Worm (Caenorhabditis elegans) whole organism, mixed stage, embryonic: ENCODE measurements around the gene R07E5.5.

ENCODE experiments used
- M03D4.4 ChIP-seq: sonication (generic microtip); optimal IDR thresholded peaks from 2 replicates; lab custom pipeline; 2017; ENCODE audit warnings: mild to moderate bottlenecking, missing genetic modification characterization, missing compliant biosample characterization
- blmp-1 ChIP-seq: fragments of 150-350 bp; optimal IDR thresholded peaks from 2 replicates; lab custom pipeline; 2014; ENCODE audit warnings: missing biosample characterization, missing genetic modification characterization
- ceh-39 ChIP-seq: fragments of 150-350 bp; optimal IDR thresholded peaks from 2 replicates; lab custom pipeline; 2014; ENCODE audit warnings: missing biosample characterization, missing genetic modification characterization
- ceh-43 ChIP-seq: fragments of 200-800 bp; sonication (Bioruptor generic); optimal IDR thresholded peaks from 2 replicates; lab custom pipeline; 2018; ENCODE audit warnings: mild to moderate bottlenecking, missing genetic modification characterization, moderate library complexity, missing compliant biosample characterization
- ceh-83 ChIP-seq: fragments of 200-800 bp; sonication (Bioruptor generic); optimal IDR thresholded peaks from 2 replicates; lab custom pipeline; 2018; ENCODE audit warnings: mild to moderate bottlenecking, missing genetic modification characterization, missing compliant biosample characterization
- cnd-1 ChIP-seq: fragments of 200-800 bp; sonication (Bioruptor generic); optimal IDR thresholded peaks from 2 replicates; lab custom pipeline; 2018; ENCODE audit warnings: mild to moderate bottlenecking, missing genetic modification characterization, missing compliant biosample characterization
- drap-1 ChIP-seq: fragments of 200-800 bp; sonication (Bioruptor generic); optimal IDR thresholded peaks from 3 replicates; lab custom pipeline; 2018; ENCODE audit warnings: mild to moderate bottlenecking, missing genetic modification characterization, missing compliant biosample characterization
- elt-1 ChIP-seq: sonication (generic microtip); optimal IDR thresholded peaks from 2 replicates; lab custom pipeline; 2017; ENCODE audit warnings: missing genetic modification characterization, mild to moderate bottlenecking, missing compliant biosample characterization, antibody characterized with exemption, moderate library complexity, borderline replicate concordance; ENCODE audit not compliant: insufficient read depth
- elt-3 ChIP-seq: fragments of 150-350 bp; optimal IDR thresholded peaks from 2 replicates; lab custom pipeline; 2014; ENCODE audit warnings: missing biosample characterization, missing genetic modification characterization
- flh-1 ChIP-seq: fragments of 200-800 bp; sonication (Bioruptor generic); optimal IDR thresholded peaks from 2 replicates; lab custom pipeline; 2018; ENCODE audit warnings: mild to moderate bottlenecking, missing genetic modification characterization, moderate library complexity, missing compliant biosample characterization
- ham-2 ChIP-seq: fragments of 200-800 bp; sonication (Bioruptor generic); optimal IDR thresholded peaks from 2 replicates; lab custom pipeline; 2018; ENCODE audit warnings: mild to moderate bottlenecking, missing genetic modification characterization, missing compliant biosample characterization
- hlh-1 ChIP-seq: fragments of 150-350 bp; optimal IDR thresholded peaks from 2 replicates; lab custom pipeline; 2014; ENCODE audit warnings: missing biosample characterization, missing genetic modification reagents, missing genetic modification characterization
- lin-13 ChIP-seq: fragments of 150-350 bp; optimal IDR thresholded peaks from 2 replicates; lab custom pipeline; 2014; ENCODE audit warnings: missing biosample characterization, missing genetic modification characterization
- lin-32 ChIP-seq: fragments of 200-800 bp; sonication (Bioruptor generic); optimal IDR thresholded peaks from 2 replicates; lab custom pipeline; 2018; ENCODE audit warnings: mild to moderate bottlenecking, missing genetic modification characterization, missing compliant biosample characterization
- lsy-2 ChIP-seq: fragments of 150-350 bp; optimal IDR thresholded peaks from 2 replicates; lab custom pipeline; 2014; ENCODE audit warnings: missing biosample characterization, missing genetic modification characterization
- mab-5 ChIP-seq: fragments of 150-350 bp; optimal IDR thresholded peaks from 2 replicates; lab custom pipeline; 2014; ENCODE audit warnings: missing biosample characterization, missing genetic modification characterization
- nhr-12 ChIP-seq: fragments of 150-350 bp; optimal IDR thresholded peaks from 2 replicates; lab custom pipeline; 2014; ENCODE audit warnings: missing biosample characterization, missing genetic modification characterization
- nhr-2 ChIP-seq: fragments of 150-350 bp; optimal IDR thresholded peaks from 2 replicates; lab custom pipeline; 2014; ENCODE audit warnings: missing biosample characterization, missing genetic modification characterization
- nhr-237 ChIP-seq: fragments of 150-350 bp; optimal IDR thresholded peaks from 2 replicates; lab custom pipeline; 2014; ENCODE audit warnings: missing biosample characterization, missing genetic modification characterization
- nhr-76 ChIP-seq: sonication (generic microtip); optimal IDR thresholded peaks from 2 replicates; lab custom pipeline; 2017; ENCODE audit warnings: missing biosample characterization, missing genetic modification characterization
- pha-4 ChIP-seq: fragments of 150-350 bp; optimal IDR thresholded peaks from 2 replicates; lab custom pipeline; 2018; ENCODE audit warnings: missing biosample characterization, missing genetic modification reagents, missing genetic modification characterization
- snpc-4 ChIP-seq: fragments of 150-350 bp; optimal IDR thresholded peaks from 2 replicates; lab custom pipeline; 2014; ENCODE audit warnings: missing biosample characterization, missing genetic modification characterization
- tbx-8 ChIP-seq: fragments of 200-800 bp; sonication (Bioruptor generic); optimal IDR thresholded peaks from 2 replicates; lab custom pipeline; 2018; ENCODE audit warnings: mild to moderate bottlenecking, missing genetic modification characterization, moderate library complexity, missing compliant biosample characterization
- unc-120 ChIP-seq: sonication (generic microtip); optimal IDR thresholded peaks from 2 replicates; lab custom pipeline; 2017; ENCODE audit warnings: missing genetic modification characterization, missing compliant biosample characterization; ENCODE audit not compliant: poor library complexity, severe bottlenecking
- unc-39 ChIP-seq: fragments of 150-350 bp; optimal IDR thresholded peaks from 2 replicates; lab custom pipeline; 2014; ENCODE audit warnings: missing biosample characterization, missing genetic modification characterization
- unc-62 ChIP-seq: fragments of 150-350 bp; optimal IDR thresholded peaks from 2 replicates; lab custom pipeline; 2014; ENCODE audit warnings: missing biosample characterization, missing genetic modification reagents, missing genetic modification characterization
- zip-8 ChIP-seq: fragments of 150-350 bp; optimal IDR thresholded peaks from 2 replicates; lab custom pipeline; 2014; ENCODE audit warnings: missing biosample characterization, missing genetic modification characterization
- ztf-11 ChIP-seq: fragments of 150-350 bp; optimal IDR thresholded peaks from 2 replicates; lab custom pipeline; 2014; ENCODE audit warnings: missing biosample characterization, missing genetic modification characterization

Gene R07E5.5

ce11 chrIII:4397115-4397514 is at the start of gene R07E5.5:
Gene R07E5.5 (plus strand): TSS chrIII:4397415.
- TF ChIP-seq ceh-43, result no peak
- TF ChIP-seq ztf-11, result no peak
- TF ChIP-seq nhr-12 (tag; lab: Kevin White, UChicago), result no peak
- TF ChIP-seq pha-4 (tag; lab: Kevin White, UChicago), result no peak
- no peak for TF ChIP-seq tbx-8 (GFP tag; lab: Kevin White, UChicago)
- no peak for TF ChIP-seq nhr-76 (tag; lab: Kevin White, UChicago)
- no peak for TF ChIP-seq flh-1
- TF ChIP-seq unc-62 (GFP tag; lab: Kevin White, UChicago), result no peak
- TF ChIP-seq unc-120 (tag; lab: Kevin White, UChicago), result no peak
- no peak for TF ChIP-seq lsy-2 (tag; lab: Kevin White, UChicago)
- no peak for TF ChIP-seq elt-3
- TF ChIP-seq ham-2 (GFP tag; lab: Kevin White, UChicago), result no peak

ce11 chrIII:4349799-4350198 is 47.4 kb upstream of the R07E5.5 start, which contains the start of gene B0285.6:
Gene B0285.6 (plus strand): TSS chrIII:4350099.
- TF ChIP-seq cnd-1 (tag; lab: Kevin White, UChicago) (no peak), pha-4 (tag; lab: Kevin White, UChicago) (no peak), ceh-39 (tag; lab: Kevin White, UChicago) (no peak), unc-39 (no peak), flh-1 (no peak)

- peak; percentile 32 for TF ChIP-seq unc-39
- TF ChIP-seq ceh-39 (tag; lab: Kevin White, UChicago), result no peak
- no peak for TF ChIP-seq drap-1 (GFP tag; lab: Kevin White, UChicago)
- no peak for TF ChIP-seq lin-32 (GFP tag; lab: Kevin White, UChicago)
- no peak for TF ChIP-seq M03D4.4 (tag; lab: Kevin White, UChicago)
- peak; percentile 38 for TF ChIP-seq hlh-1 (tag; lab: Kevin White, UChicago)
- peak; percentile 61 for TF ChIP-seq zip-8 (tag; lab: Kevin White, UChicago)
- TF ChIP-seq cnd-1 (tag; lab: Kevin White, UChicago), result no peak
- no peak for TF ChIP-seq nhr-12 (tag; lab: Kevin White, UChicago)
Observed at ce11 chrIII:4356384-4356783, 40.8 kb upstream of the R07E5.5 start, which contains the start of gene mnp-1. Gene mnp-1 (plus strand): TSS chrIII:4356594.

ce11 chrIII:4357438-4357837 is 39.8 kb upstream of the R07E5.5 start:
- TF ChIP-seq unc-62 (GFP tag; lab: Kevin White, UChicago) (peak; percentile 33), mab-5 (no peak)

- TF ChIP-seq ceh-43 (no peak), mab-5 (peak; percentile 89), hlh-1 (tag; lab: Kevin White, UChicago) (peak; percentile 96), unc-120 (tag; lab: Kevin White, UChicago) (peak; percentile 31), drap-1 (GFP tag; lab: Kevin White, UChicago) (no peak), unc-62 (GFP tag; lab: Kevin White, UChicago) (peak; percentile 98)
Observed at ce11 chrIII:4358345-4358744, 38.9 kb upstream of the R07E5.5 start.

ce11 chrIII:4359208-4359607 is 38.0 kb upstream of the R07E5.5 start:
- TF ChIP-seq ceh-39 (tag; lab: Kevin White, UChicago) (no peak), hlh-1 (tag; lab: Kevin White, UChicago) (peak; percentile 80)

ce11 chrIII:4359900-4360299 is 37.3 kb upstream of the R07E5.5 start:
- TF ChIP-seq hlh-1 (tag; lab: Kevin White, UChicago) (peak; percentile 89), unc-62 (GFP tag; lab: Kevin White, UChicago) (peak; percentile 71), elt-1 (no peak)

ce11 chrIII:4362332-4362731 is 34.9 kb upstream of the R07E5.5 start:
- TF ChIP-seq ham-2 (GFP tag; lab: Kevin White, UChicago), result peak; percentile 26
- no peak for TF ChIP-seq nhr-12 (tag; lab: Kevin White, UChicago)

- no peak for TF ChIP-seq lsy-2 (tag; lab: Kevin White, UChicago)
- TF ChIP-seq unc-62 (GFP tag; lab: Kevin White, UChicago), result no peak
- no peak for TF ChIP-seq elt-1
- no peak for TF ChIP-seq nhr-12 (tag; lab: Kevin White, UChicago)
- no peak for TF ChIP-seq ceh-83 (GFP tag; lab: Kevin White, UChicago)
- TF ChIP-seq nhr-237 (tag; lab: Kevin White, UChicago), result no peak
- TF ChIP-seq mab-5, result no peak
- no peak for TF ChIP-seq nhr-2
- no peak for TF ChIP-seq pha-4 (tag; lab: Kevin White, UChicago)
- TF ChIP-seq tbx-8 (GFP tag; lab: Kevin White, UChicago), result no peak
- no peak for TF ChIP-seq M03D4.4 (tag; lab: Kevin White, UChicago)
- no peak for TF ChIP-seq lin-32 (GFP tag; lab: Kevin White, UChicago)
- TF ChIP-seq ztf-11, result no peak
- no peak for TF ChIP-seq lin-13 (tag; lab: Kevin White, UChicago)
- TF ChIP-seq blmp-1 (tag; lab: Kevin White, UChicago), result no peak
- no peak for TF ChIP-seq snpc-4 (tag; lab: Kevin White, UChicago)
- TF ChIP-seq, all 35 proteins: peak for 0
Observed at ce11 chrIII:4364974-4365373, 32.2 kb upstream of the R07E5.5 start, which contains the start of gene ckb-1. Gene ckb-1 (plus strand): TSS chrIII:4365274.
